Worm (Caenorhabditis elegans) whole organism, L4 larva: Measurements from ENCODE around the gene Y46D2A.2.

ENCODE experiments used
- T20F7.1 ChIP-seq: fragments of 200-800 bp; sonication (Bioruptor generic); optimal IDR thresholded peaks from 2 replicates; lab custom pipeline; 2018; ENCODE audit warnings: mild to moderate bottlenecking, missing genetic modification characterization, missing compliant biosample characterization
- ZK546.5 ChIP-seq, 2 experiments: sonication (generic microtip); optimal IDR thresholded peaks; 2 replicates each; lab custom pipeline; 2017; ENCODE audit warnings: missing biosample characterization in 2 of 2, missing genetic modification characterization in 2 of 2
- ama-1 ChIP-seq: fragments of 150-350 bp; optimal IDR thresholded peaks from 2 replicates; lab custom pipeline; 2014; ENCODE audit warnings: inconsistent platforms, mixed read lengths
- egl-27 ChIP-seq: sonication (generic microtip); optimal IDR thresholded peaks from 3 replicates; lab custom pipeline; 2017; ENCODE audit warnings: missing biosample characterization, missing genetic modification reagents, missing genetic modification characterization
- lin-39 ChIP-seq: fragments of 150-350 bp; optimal IDR thresholded peaks from 2 replicates; lab custom pipeline; 2014; ENCODE audit warnings: missing biosample characterization, missing genetic modification reagents, missing genetic modification characterization
- nhr-237 ChIP-seq: sonication (generic microtip); optimal IDR thresholded peaks from 2 replicates; lab custom pipeline; 2017; ENCODE audit warnings: missing biosample characterization, missing genetic modification characterization
- nhr-28 ChIP-seq: fragments of 150-350 bp; optimal IDR thresholded peaks from 2 replicates; lab custom pipeline; 2014; ENCODE audit warnings: missing biosample characterization, missing genetic modification characterization
- pha-4 ChIP-seq, 2 experiments: fragments of 150-350 bp in 1 of 2; fragments of 200-800 bp in 1 of 2; sonication (Bioruptor generic) in 1 of 2; IDR thresholded peaks in 1 of 2; optimal IDR thresholded peaks in 1 of 2; 2 replicates each; pipeline versions ENCODE4 v1.3.6 to Lab custom; 2014 to 2022; ENCODE audit warnings: missing genetic modification characterization in 2 of 2, missing genetic modification reagents in 2 of 2, missing biosample characterization in 1 of 2, missing compliant biosample characterization in 1 of 2
- pqm-1 ChIP-seq: sonication (generic microtip); optimal IDR thresholded peaks from 2 replicates; lab custom pipeline; 2017; ENCODE audit warnings: missing biosample characterization, missing genetic modification characterization
- snpc-1.2 ChIP-seq: fragments of 200-800 bp; sonication (Bioruptor generic); IDR thresholded peaks from 2 replicates; pipeline ENCODE4 v1.3.6; 2022; ENCODE audit warnings: missing genetic modification reagents, missing genetic modification characterization, missing compliant biosample characterization
- snpc-4 ChIP-seq: fragments of 150-350 bp; optimal IDR thresholded peaks from 2 replicates; lab custom pipeline; 2014; ENCODE audit warnings: missing biosample characterization, missing genetic modification characterization
- zip-2 ChIP-seq: fragments of 150-350 bp; optimal IDR thresholded peaks from 2 replicates; lab custom pipeline; 2014; ENCODE audit warnings: missing biosample characterization, missing genetic modification characterization
- ztf-7 ChIP-seq: fragments of 150-350 bp; optimal IDR thresholded peaks from 2 replicates; lab custom pipeline; 2014; ENCODE audit warnings: missing biosample characterization, missing genetic modification characterization

DNA sequence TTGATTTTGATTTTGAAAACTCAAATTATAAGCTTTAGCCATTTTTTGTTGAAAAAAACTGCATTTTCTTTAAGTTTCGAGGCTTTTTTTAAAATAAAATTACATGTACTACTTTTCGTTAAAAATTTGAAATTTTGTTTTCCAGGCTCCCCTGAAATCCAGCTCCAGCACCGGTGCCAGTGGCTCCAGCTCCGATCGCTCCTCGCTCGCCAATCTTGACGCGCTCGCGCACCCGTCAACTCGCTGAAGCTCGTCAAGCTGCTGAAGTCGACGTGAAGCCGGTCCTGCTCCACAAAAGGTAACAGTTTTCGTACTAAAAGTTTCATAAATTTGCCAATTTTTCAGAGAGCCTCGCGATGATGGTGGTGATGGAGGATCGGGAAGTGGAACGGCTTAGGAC, 17.7 kb upstream of the Y46D2A.2 start:
- no peak for TF ChIP-seq ama-1
- no peak for TF ChIP-seq nhr-237 (tag; lab: Kevin White, UChicago)
- no peak for TF ChIP-seq ztf-7 (tag; lab: Kevin White, UChicago)
- no peak for TF ChIP-seq zip-2 (tag; lab: Kevin White, UChicago)
- TF ChIP-seq egl-27, result no peak
- TF ChIP-seq pha-4 (GFP tag; IDR thresholded peaks at IDR 0.05; lab: Robert Waterston, UW), result no peak
- TF ChIP-seq pha-4 (tag; optimal IDR thresholded peaks at IDR 0.05; lab: Kevin White, UChicago), result no peak
- no peak for TF ChIP-seq lin-39
- TF ChIP-seq snpc-1.2 (GFP tag; lab: Robert Waterston, UW), result no peak
- no peak for TF ChIP-seq snpc-4
- no peak for TF ChIP-seq pqm-1 (tag; lab: Kevin White, UChicago)
- no peak for TF ChIP-seq ZK546.5 (tag; optimal IDR thresholded peaks at IDR 0.05; lab: Kevin White, UChicago)
- no peak for TF ChIP-seq nhr-28 (tag; lab: Kevin White, UChicago)
- no peak for TF ChIP-seq T20F7.1 (GFP tag; lab: Kevin White, UChicago)
